Worm (Caenorhabditis elegans): Measurements from ENCODE around the gene F47B8.3.
"Not testable (repeated sequence)": the region's sequence is repeated elsewhere in the genome, so short reads cannot be mapped to it uniquely, and the experiment has no call there.

F47B8.3 gene

DNA sequence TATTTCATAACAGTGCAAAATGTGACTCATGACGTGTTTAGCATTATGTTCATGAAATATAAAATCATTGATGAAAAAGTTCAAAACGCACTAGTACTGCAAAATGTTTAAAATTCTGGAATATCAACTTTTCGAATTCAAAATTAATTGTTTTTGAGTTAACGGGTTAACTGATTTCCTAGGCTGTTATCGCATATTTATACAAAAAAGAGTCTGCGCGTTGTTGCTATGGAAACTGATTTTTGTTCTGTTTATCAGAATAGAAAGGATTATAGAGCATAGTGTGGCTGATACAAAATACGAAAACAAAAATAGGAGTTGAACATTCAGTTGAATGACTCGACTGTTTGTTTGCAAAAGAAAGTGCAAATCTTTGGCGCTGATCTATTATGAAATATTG, 5.2 kb downstream of the F47B8.3 start:
- TF ChIP-seq W03F9.2 (tag; optimal IDR thresholded peaks at IDR 0.05) = no peak
- no peak for TF ChIP-seq dao-5 (tag; optimal IDR thresholded peaks at IDR 0.05)
- no peak for TF ChIP-seq him-1 (tag; optimal IDR thresholded peaks at IDR 0.05)

DNA sequence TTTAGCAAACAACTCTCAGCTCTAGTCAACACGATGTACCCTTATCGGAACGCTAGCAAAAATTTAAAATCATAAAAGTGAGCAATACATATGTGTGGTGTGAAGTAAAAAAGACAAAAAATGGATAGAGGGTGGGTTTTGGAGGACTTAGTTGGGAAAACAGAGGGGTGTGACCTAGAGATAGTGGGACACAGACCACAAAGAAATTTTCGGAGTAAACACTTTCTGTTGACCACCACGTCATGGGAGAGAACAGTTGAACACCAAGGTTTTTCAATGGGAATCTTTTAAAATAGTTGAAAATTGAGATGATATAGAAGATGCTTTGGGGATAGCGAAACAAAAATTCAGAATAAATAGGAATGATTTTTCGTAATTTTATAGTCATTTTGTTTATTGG, 5.6 kb downstream of the F47B8.3 start:
- no peak for TF ChIP-seq W03F9.2 (tag; optimal IDR thresholded peaks at IDR 0.05)
- no peak for TF ChIP-seq him-1 (tag; optimal IDR thresholded peaks at IDR 0.05)
- no peak for TF ChIP-seq dao-5 (tag; optimal IDR thresholded peaks at IDR 0.05)

DNA sequence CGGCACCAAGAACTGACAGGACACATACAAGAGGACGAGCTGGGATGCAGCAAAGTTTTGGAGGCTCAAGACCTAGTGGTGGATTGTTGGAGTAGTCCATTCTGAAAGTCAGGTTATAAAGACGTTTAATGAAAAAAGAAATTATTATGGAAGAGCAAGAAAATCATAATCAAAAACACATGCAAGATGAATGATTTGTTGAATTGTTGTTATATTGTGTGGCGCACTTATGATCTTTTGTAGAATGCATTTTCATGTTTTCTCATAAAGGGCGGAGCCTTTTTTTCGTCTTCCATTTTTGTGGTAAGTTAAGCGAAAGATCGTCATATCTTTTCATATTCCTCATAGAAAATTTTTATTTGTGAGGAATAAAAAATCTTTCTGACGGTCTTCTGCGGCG, 6.3 kb downstream of the F47B8.3 start, which contains the start of gene F47B8.2:
TSS of gene F47B8.2 (minus strand) at position 101 of the 400 bp plus-strand sequence.
- TF ChIP-seq W03F9.2 (tag; optimal IDR thresholded peaks at IDR 0.05) = no peak
- no peak for TF ChIP-seq dao-5 (tag; optimal IDR thresholded peaks at IDR 0.05)
- no peak for TF ChIP-seq him-1 (tag; optimal IDR thresholded peaks at IDR 0.05)

DNA sequence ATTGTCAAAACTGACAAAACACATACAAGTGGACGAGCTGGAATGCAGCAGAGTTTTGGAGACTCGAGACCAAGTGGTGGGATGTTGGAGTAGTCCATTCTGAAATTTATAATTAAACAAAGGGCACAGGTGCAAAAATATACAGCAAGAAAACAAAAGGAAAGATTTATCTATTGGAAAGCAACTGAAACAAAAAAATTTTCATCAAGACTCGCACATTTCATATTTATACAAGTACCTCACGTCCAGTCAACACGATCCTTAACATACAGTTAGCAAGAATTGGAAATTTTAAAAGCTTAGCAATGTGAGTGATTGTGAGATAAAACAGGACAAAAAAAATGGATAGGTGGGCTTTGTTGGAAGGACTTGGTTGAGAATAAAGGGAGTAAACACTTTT, 8.6 kb downstream of the F47B8.3 start, which contains the start of gene F47B8.1:
TSS of gene F47B8.1 (minus strand) at position 101 of the 400 bp plus-strand sequence.
- TF ChIP-seq W03F9.2 (tag; optimal IDR thresholded peaks at IDR 0.05) (no peak), dao-5 (tag; optimal IDR thresholded peaks at IDR 0.05) (no peak), him-1 (tag; optimal IDR thresholded peaks at IDR 0.05) (no peak)

DNA sequence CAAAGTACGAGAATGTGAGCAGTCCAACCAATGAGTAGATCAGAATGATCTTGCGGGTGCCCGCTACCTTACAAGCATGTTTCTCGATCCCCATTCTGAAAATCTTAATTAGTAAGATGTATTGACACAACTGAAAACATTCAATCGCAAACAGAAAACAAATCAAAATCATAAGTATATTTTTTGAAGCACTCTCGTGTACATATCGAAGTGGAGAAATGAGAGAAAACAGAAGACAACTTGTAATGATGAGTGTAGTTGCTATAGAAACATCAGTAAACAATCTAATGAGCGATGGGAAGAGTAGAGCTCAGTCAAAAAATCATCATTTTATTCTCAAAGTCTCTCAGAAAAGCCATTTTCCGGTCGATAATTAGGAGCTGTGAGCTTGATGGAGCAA, 10.1 kb downstream of the F47B8.3 start, which contains the start of gene F14D7.8:
TSS of gene F14D7.8 (minus strand) at position 101 of the 400 bp plus-strand sequence.
- TF ChIP-seq him-1 (tag; optimal IDR thresholded peaks at IDR 0.05) (no peak), dao-5 (tag; optimal IDR thresholded peaks at IDR 0.05) (no peak), W03F9.2 (tag; optimal IDR thresholded peaks at IDR 0.05) (no peak)

DNA sequence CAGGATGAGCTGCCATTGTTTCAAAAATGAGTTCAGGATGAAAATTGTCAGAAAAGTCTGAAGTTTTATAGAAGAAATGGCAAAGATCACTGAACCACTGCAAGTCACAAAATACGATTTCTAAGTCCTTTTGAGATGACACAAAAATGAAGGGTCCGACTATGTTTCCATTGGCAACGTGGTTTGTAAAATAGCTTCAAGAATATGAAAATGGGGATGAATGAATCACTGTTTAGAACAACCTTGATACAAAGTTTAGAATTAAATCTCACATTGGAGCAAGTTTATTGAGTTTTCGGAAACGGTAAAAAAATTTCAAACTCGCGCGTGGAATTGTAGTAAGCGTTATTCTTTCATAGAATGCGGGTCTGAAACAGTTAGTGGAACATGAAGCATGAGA, 11.7 kb downstream of the F47B8.3 start, which contains the start of gene ddn-3:
TSS of gene ddn-3 (minus strand) at position 101 of the 400 bp plus-strand sequence.
- no peak for TF ChIP-seq dao-5 (tag; optimal IDR thresholded peaks at IDR 0.05)
- TF ChIP-seq W03F9.2 (tag; optimal IDR thresholded peaks at IDR 0.05) = no peak
- no peak for TF ChIP-seq him-1 (tag; optimal IDR thresholded peaks at IDR 0.05)

DNA sequence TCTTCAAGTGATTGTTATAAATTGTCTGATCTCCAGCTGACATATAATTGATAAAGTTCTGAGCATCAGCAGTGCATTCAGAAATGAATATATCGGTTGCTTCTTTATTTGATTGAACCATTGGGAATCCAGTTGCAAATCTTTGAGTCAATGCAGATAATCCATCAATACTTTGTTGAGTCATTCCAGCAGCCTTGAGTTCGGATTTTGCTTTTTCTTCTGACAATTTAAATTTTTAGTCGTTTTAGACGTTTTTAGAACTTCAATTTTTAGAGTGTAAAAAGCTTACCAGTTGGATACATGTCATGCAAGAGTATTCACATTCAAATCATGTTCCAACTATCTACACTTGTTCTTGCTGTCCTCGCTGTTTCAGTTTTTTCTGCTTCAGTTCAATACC, 13.2 kb downstream of the F47B8.3 start, which contains the start of gene F14D7.14:
TSS of gene F14D7.14 (plus strand) at position 301 of the 400 bp plus-strand sequence.
- not testable (repeated sequence) for TF ChIP-seq dao-5, him-1, W03F9.2 (tag; optimal IDR thresholded peaks at IDR 0.05)

DNA sequence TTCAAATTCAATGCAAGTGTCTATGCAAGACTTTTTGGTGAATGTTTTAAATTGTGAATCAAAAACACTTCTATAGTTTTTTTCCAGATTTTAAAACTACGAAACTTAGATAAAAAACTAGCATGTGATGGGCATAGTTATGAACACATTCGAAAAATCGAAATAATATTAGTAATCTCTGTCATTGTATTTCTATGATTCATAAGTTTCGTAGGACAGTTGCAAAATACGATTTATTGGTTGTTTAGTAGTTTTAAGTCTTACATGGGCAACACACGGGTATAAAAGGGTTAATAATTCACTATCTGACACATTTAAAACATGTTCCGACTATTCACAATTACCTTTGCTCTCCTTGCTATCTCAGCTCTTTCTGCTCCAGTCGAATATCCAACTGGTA, 14.6 kb downstream of the F47B8.3 start, which contains the start of gene spig-5:
TSS of gene spig-5 (plus strand) at position 301 of the 400 bp plus-strand sequence.
- not testable (repeated sequence) for TF ChIP-seq W03F9.2, dao-5, him-1 (tag; optimal IDR thresholded peaks at IDR 0.05)

DNA sequence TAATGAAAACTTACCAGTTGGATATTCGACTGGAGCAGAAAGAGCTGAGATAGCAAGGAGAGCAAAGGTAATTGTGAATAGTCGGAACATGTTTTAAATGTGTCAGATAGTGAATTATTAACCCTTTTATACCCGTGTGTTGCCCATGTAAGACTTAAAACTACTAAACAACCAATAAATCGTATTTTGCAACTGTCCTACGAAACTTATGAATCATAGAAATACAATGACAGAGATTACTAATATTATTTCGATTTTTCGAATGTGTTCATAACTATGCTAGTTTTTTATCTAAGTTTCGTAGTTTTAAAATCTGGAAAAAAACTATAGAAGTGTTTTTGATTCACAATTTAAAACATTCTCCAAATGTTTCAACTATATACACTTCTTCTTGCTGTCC, 16.0 kb downstream of the F47B8.3 start, which contains the start of gene spig-4:
TSS of gene spig-4 (minus strand) at position 101 of the 400 bp plus-strand sequence.
- not testable (repeated sequence) for TF ChIP-seq W03F9.2, him-1, dao-5 (tag; optimal IDR thresholded peaks at IDR 0.05)

DNA sequence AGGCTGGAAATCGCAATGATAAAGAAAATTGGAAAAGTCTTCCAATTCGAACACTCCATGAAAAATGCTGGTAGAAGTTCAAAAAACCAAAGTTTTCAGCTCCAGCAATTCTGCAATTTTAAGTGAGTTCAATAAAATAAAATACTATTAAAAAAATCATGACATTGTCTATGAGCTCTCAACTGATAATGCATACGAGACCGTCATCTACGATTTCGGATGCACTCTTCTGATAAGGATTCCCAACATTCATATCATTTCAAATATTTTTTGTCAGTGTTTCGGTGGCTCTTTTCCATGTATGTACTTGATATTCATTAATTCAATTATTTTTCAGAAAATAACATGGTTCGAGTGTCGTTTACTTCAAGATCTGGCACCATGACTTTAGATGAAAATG, 21.7 kb downstream of the F47B8.3 start, which contains the start of gene F14D7.6:
TSS of gene F14D7.6 (plus strand) at position 338 of the 400 bp plus-strand sequence.
- TF ChIP-seq dao-5 (tag; optimal IDR thresholded peaks at IDR 0.05) = no peak
- TF ChIP-seq him-1 (tag; optimal IDR thresholded peaks at IDR 0.05) = no peak
- no peak for TF ChIP-seq W03F9.2 (tag; optimal IDR thresholded peaks at IDR 0.05)

DNA sequence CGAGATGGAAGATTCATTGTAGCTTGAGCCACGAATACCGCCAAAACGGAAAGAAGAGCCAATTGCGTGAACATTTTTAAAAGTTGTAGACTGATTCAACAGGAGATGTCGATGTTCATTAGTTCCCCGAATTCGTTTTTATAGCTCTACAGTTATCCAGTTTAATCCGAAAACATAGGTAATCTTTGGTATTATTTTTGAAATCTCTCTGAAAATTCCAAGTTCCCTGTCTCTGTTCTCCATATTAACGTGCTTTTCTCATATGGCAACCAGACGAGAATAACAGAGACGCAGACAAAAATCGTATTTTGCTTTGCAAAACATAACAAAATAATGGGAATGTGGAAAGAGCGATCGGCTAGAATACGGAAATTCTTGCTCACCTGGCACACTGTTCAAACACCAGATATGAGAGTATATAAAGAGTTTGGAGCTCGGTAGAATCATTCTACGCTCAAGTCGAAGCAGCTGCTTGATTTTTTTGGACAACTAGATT, 23.2 kb downstream of the F47B8.3 start, which contains the start of the genes spig-3 and F14D7.12:
TSS of gene spig-3 (minus strand) at position 101 of the 496 bp plus-strand sequence.
TSS of gene F14D7.12 (plus strand) at position 446 of the 496 bp plus-strand sequence.
- TF ChIP-seq him-1 (tag; optimal IDR thresholded peaks at IDR 0.05) (no peak), W03F9.2 (tag; optimal IDR thresholded peaks at IDR 0.05) (no peak), dao-5 (tag; optimal IDR thresholded peaks at IDR 0.05) (no peak)

DNA sequence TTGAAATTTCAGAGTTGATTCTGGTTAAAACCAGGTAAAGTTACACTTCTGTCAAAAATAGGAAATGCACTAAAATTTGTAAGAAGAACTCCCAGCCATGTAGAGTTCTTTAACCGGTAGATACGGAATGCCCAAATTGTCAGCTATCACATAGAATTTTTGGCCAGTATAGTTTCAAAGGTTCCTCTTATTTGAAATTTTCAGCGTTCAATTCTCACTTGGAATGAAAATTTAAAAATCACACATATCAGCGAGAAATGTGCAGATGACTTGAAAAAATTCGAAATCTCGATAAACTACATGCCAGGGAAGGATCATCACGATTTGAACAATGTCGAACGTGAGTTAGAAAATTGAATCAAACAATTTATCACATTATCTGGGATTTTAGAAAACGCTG, 26.3 kb downstream of the F47B8.3 start, which contains the start of gene F14D7.3:
TSS of gene F14D7.3 (plus strand) at position 301 of the 400 bp plus-strand sequence.
- TF ChIP-seq dao-5 (tag; optimal IDR thresholded peaks at IDR 0.05) = no peak
- no peak for TF ChIP-seq W03F9.2 (tag; optimal IDR thresholded peaks at IDR 0.05)
- no peak for TF ChIP-seq him-1 (tag; optimal IDR thresholded peaks at IDR 0.05)

DNA sequence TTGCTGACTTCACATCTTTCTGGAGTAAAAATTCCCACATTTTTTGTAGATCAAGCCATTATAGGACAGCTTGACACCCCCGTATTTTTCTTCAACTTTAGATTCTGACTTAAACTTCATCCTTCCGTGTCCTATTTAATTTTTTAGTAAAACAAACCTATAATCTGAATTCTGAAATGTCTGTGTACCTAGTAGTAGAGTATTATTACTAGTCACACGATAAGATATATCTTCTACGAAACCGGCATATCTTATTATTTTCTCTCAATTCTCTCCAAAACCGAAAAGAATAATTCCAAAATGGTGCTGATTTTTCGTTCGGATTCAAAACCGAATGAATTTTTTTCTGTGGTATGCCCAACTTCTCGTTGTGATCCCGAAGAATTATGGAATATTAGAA, 28.4 kb downstream of the F47B8.3 start, which contains the start of gene F14D7.9:
TSS of gene F14D7.9 (plus strand) at position 301 of the 400 bp plus-strand sequence.
- no peak for TF ChIP-seq dao-5 (tag; optimal IDR thresholded peaks at IDR 0.05)
- TF ChIP-seq him-1 (tag; optimal IDR thresholded peaks at IDR 0.05) = no peak
- no peak for TF ChIP-seq W03F9.2 (tag; optimal IDR thresholded peaks at IDR 0.05)

DNA sequence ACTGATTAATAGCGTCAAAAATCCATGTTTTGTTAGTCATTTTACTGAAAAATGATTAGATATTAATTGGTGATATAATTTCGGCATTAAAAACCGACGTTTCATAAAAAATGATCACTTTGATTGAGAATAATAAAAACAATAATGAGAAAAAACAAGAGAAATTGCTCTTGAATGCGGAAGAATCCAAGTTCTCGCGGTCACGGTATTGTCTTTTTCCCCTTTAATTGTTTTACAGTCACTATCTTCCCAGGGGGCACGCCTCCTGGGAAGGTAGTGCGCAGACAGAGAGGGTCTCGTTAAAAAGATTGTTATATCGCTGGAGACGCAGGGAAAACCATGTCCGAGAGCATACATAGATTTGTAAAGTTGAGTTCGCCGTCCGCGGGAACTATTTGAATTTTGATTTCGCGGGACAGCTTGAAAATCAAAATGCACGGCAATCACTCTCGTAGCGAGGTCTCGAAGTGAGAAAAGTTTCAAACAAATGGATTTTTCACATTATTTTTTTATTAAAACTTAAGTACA, 29.1 kb downstream of the F47B8.3 start, which contains the start of gene F14D7.2:
TSS of gene F14D7.2 (minus strand) at position 51 of the 528 bp plus-strand sequence.
- TF ChIP-seq him-1 (tag; optimal IDR thresholded peaks at IDR 0.05) (no peak), W03F9.2 (tag; optimal IDR thresholded peaks at IDR 0.05) (no peak), dao-5 (tag; optimal IDR thresholded peaks at IDR 0.05) (no peak)

Measured in whole organism, L4/young adult.